Worm (Caenorhabditis elegans): Measurements from ENCODE around the gene ptr-24.

- TF ChIP-seq nhr-12 (tag; optimal IDR thresholded peaks at IDR 0.05) (no peak), peb-1 (tag; optimal IDR thresholded peaks at IDR 0.05) (no peak), unc-39 (tag; optimal IDR thresholded peaks at IDR 0.05) (no peak), ztf-11 (tag; optimal IDR thresholded peaks at IDR 0.05) (no peak), nhr-237 (tag; optimal IDR thresholded peaks at IDR 0.05) (no peak), ceh-16 (tag; optimal IDR thresholded peaks at IDR 0.05) (no peak), lsy-2 (tag; optimal IDR thresholded peaks at IDR 0.05) (no peak), unc-62 (GFP tag; optimal IDR thresholded peaks at IDR 0.05) (no peak), zag-1 (tag; optimal IDR thresholded peaks at IDR 0.05) (no peak), ZK546.5 (tag; optimal IDR thresholded peaks at IDR 0.05) (no peak)
Observed at ce11 chrX:13380988-13381742, 43.3 kb downstream of the ptr-24 start.
